Worm (Caenorhabditis elegans): ENCODE results near the gene ZK546.2.
A peak's percentile ranks its signal among the peaks of the same experiment; 100 is the strongest.

The ZK546.2 gene

DNA sequence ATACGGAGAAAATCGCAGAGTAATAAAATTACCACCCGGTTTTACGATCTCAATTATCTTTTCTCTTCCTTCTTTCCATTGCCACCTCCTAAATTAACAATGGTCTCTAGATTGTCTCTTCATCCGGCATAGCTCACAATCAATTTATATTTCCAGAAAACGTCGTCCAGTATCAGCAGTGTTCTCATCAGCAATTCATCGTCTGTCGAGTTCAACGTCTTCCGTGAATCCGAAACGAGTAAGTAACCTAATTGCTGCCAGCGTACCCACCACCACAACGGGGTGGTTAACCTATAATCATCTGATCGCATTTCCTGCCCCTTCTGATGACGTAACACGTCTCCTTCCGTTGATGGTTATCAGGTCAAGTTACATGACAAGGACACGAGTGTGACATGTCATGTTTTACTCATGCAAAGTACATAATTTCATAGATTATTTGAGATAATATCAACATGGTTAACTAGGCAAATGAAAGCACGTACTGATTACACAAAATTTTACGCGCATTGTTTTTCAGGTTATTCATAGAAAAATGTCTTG lies 40.2 kb downstream of the ZK546.2 start:
- TF ChIP-seq elt-3 (tag; optimal IDR thresholded peaks at IDR 0.05) (no peak), nhr-12 (tag; optimal IDR thresholded peaks at IDR 0.05) (no peak), elt-1 (tag; optimal IDR thresholded peaks at IDR 0.05) (peak; percentile 65), nhr-23 (tag; optimal IDR thresholded peaks at IDR 0.05) (peak; percentile 74)

DNA sequence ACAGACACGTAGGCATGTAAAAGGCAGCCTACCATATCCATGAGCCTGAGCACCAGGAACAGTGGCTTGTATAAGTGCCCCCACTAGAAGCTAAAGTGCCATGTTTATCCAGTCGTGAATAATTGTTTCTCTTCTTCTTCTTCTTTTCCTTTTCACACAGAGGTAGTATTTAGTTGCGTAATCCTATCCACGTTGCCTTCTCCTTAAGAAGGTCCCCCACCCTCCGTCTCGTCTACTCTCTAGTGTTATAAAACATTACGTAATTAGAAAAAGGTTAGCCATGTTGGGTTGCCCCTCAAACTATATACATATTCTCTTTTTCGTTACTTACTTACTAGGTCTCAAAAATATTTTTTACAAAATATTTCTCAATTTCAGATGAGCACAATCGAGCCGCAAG lies 40.8 kb downstream of the ZK546.2 start:
- TF ChIP-seq nhr-23 (tag; optimal IDR thresholded peaks at IDR 0.05) = no peak
- TF ChIP-seq snpc-4 (tag; optimal IDR thresholded peaks at IDR 0.05) = no peak
- no peak for TF ChIP-seq ztf-4 (tag; optimal IDR thresholded peaks at IDR 0.05)
- TF ChIP-seq tbx-2 (tag; optimal IDR thresholded peaks at IDR 0.05) = no peak

DNA sequence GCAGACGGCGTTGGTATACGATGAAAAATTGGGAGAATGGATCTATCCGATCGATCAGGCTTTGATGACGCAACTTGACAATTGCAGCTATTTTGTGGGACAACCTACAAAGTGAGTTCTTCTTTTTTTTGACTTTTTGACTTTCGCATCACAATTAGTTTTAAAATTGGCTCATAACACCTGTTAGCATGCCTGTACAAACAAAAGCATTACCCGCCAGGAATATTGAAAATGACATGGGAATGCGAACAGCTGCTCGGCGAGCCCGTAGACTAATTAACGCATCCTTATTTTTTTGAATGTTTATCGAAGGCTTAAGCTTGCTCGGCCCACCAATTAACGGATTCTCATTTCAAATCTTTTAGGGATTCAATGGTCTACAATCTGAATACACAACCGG lies 41.4 kb downstream of the ZK546.2 start:
- TF ChIP-seq fkh-10 (GFP tag; optimal IDR thresholded peaks at IDR 0.05) (no peak), fos-1 (tag; optimal IDR thresholded peaks at IDR 0.05) (no peak), daf-12 (tag; optimal IDR thresholded peaks at IDR 0.05) (no peak), ceh-9 (tag; optimal IDR thresholded peaks at IDR 0.05) (no peak), lin-15B (tag; optimal IDR thresholded peaks at IDR 0.05) (no peak), nhr-28 (tag; optimal IDR thresholded peaks at IDR 0.05) (no peak), ceh-28 (tag; optimal IDR thresholded peaks at IDR 0.05) (no peak), hmg-11 (tag; optimal IDR thresholded peaks at IDR 0.05) (no peak), sea-2 (GFP tag; optimal IDR thresholded peaks at IDR 0.05) (no peak), elt-3 (tag; optimal IDR thresholded peaks at IDR 0.05) (no peak), ama-1 (optimal IDR thresholded peaks at IDR 0.05) (no peak), nhr-77 (tag; optimal IDR thresholded peaks at IDR 0.05) (no peak), nhr-25 (tag; optimal IDR thresholded peaks at IDR 0.05) (no peak), eor-1 (tag; optimal IDR thresholded peaks at IDR 0.05) (no peak), jun-1 (tag; optimal IDR thresholded peaks at IDR 0.05) (no peak)

DNA sequence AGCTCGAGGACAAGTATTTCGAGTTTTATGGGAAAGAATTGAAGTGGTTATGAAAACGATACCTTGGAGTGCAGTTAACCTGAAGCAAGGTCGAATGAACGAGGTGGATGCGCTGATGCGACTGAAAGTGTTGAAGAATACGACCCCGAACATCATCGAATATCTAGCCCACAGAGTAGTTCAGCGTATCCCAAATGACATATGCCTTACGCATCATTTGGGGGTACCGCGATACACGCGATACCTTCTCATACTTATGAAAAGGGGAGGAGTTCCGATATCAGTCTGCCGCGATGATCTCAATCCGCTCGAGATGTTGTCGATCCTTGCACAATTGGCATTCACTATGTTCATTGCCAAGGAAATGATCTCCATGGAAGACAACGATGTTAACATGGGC lies 44.0 kb downstream of the ZK546.2 start, which contains the start of gene T27F7.12:
T27F7.12 (plus strand) TSS at position 301 of the 400 bp plus-strand sequence.
- no peak for TF ChIP-seq nhr-25 (tag; optimal IDR thresholded peaks at IDR 0.05)
- no peak for TF ChIP-seq ceh-28 (tag; optimal IDR thresholded peaks at IDR 0.05)
- TF ChIP-seq elt-1 (tag; optimal IDR thresholded peaks at IDR 0.05) = no peak
- no peak for TF ChIP-seq nhr-23 (tag; optimal IDR thresholded peaks at IDR 0.05)
- no peak for TF ChIP-seq nhr-77 (tag; optimal IDR thresholded peaks at IDR 0.05)
- TF ChIP-seq ZK546.5 (tag; optimal IDR thresholded peaks at IDR 0.05) = no peak

DNA sequence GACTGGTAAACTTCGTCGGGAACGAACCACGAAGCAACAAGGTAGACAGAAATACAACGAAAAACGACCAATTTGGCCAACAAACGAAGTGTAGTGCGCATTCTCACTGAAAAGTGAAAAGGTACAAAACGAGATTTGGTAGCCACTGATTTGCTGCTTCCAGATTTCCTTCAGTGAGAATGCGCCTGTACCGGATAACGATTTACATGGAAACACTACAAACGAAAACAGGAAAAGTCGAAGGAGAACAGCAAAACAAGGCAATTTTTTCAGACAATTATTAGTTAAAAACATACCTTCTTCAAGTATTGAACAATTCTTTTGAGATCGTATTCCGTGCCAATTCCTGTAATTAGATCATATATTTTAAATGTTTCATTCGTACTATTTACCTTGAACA lies 47.1 kb downstream of the ZK546.2 start, which contains the start of gene pigb-1:
pigb-1 (minus strand) TSS at position 101 of the 400 bp plus-strand sequence.
- no peak for TF ChIP-seq sea-2 (GFP tag; optimal IDR thresholded peaks at IDR 0.05)

DNA sequence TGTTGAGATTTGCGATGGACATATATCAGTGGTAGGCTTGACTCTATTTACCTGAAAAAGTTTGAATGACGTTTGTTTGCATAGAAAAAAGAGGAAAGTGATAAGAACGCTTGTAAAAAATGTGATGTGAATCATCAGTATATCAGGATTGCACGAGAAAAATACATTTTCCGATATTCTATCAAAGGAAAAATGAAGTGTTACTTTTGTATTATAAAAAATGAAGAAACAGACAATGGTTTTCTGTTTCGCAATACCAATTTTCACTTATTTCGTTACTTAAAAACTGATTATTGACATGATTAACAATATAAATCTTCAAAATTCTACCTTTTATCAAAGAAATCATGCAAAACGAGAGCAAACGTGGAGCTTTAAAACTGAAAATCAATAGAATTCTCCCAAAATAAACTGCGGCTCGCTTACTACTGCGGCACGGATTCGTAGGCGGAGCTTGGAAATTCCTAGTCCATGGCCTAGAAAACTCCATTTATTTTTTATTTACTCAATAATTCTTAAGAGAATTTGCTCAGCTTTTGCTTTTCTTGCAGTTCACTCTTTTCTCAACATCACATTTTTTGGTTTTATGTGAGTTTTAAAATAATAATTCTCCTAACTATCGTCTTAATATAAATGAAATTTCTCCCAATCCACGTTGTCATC lies 47.8 kb downstream of the ZK546.2 start, which contains the start of the genes eif-1 and vps-24:
eif-1 (minus strand) TSS at position 51 of the 663 bp plus-strand sequence.
vps-24 (plus strand) TSS at position 469 of the 663 bp plus-strand sequence.
- TF ChIP-seq daf-12 (tag; optimal IDR thresholded peaks at IDR 0.05) = no peak
- no peak for TF ChIP-seq mml-1 (tag; optimal IDR thresholded peaks at IDR 0.05)
- TF ChIP-seq ztf-4 (tag; optimal IDR thresholded peaks at IDR 0.05) = no peak
- TF ChIP-seq snpc-4 (tag; optimal IDR thresholded peaks at IDR 0.05) = peak; percentile 74
- no peak for TF ChIP-seq fos-1 (tag; optimal IDR thresholded peaks at IDR 0.05)
- no peak for TF ChIP-seq ceh-82 (tag; optimal IDR thresholded peaks at IDR 0.05)
- TF ChIP-seq lin-15B (tag; optimal IDR thresholded peaks at IDR 0.05) = peak; percentile 73
- TF ChIP-seq ceh-28 (tag; optimal IDR thresholded peaks at IDR 0.05) = no peak
- TF ChIP-seq nfya-1 (tag; optimal IDR thresholded peaks at IDR 0.05; ENCODE audit: insufficient read depth) = peak; percentile 70
- peak; percentile 80 for TF ChIP-seq hmg-11 (tag; optimal IDR thresholded peaks at IDR 0.05)
- TF ChIP-seq lsy-12 (tag; optimal IDR thresholded peaks at IDR 0.05) = no peak
- no peak for TF ChIP-seq ztf-11 (tag; optimal IDR thresholded peaks at IDR 0.05)
- peak; percentile 35 for TF ChIP-seq nhr-25 (tag; optimal IDR thresholded peaks at IDR 0.05)
- TF ChIP-seq jun-1 (tag; optimal IDR thresholded peaks at IDR 0.05) = no peak
- TF ChIP-seq skn-1 (tag; optimal IDR thresholded peaks at IDR 0.05) = no peak
- peak; percentile 38 for TF ChIP-seq elt-2 (tag; optimal IDR thresholded peaks at IDR 0.05)
- TF ChIP-seq pha-4 (tag; optimal IDR thresholded peaks at IDR 0.05) = peak; percentile 64
- TF ChIP-seq fkh-10 (GFP tag; optimal IDR thresholded peaks at IDR 0.05) = no peak
- no peak for TF ChIP-seq ama-1 (optimal IDR thresholded peaks at IDR 0.05)
